Fruit fly (Drosophila melanogaster) whole organism, embryonic: ENCODE measurements around the gene cv-c.

Experiments used
- CG10565 ChIP-seq: fragments of 200-800 bp; sonication (Bioruptor generic); optimal IDR thresholded peaks from 3 replicates; lab custom pipeline; 2016; ENCODE audit warnings: missing biosample characterization, mild to moderate bottlenecking, missing genetic modification characterization
- CG11723 ChIP-seq: fragments of 200-800 bp; sonication (Bioruptor generic); optimal IDR thresholded peaks from 2 replicates; lab custom pipeline; 2017; ENCODE audit warnings: missing biosample characterization, mild to moderate bottlenecking, missing genetic modification characterization
- CG14965 ChIP-seq: fragments of 200-800 bp; sonication (Bioruptor generic); optimal IDR thresholded peaks from 2 replicates; lab custom pipeline; 2016; ENCODE audit warnings: missing biosample characterization, missing genetic modification characterization, borderline replicate concordance
- CG15696 ChIP-seq: fragments of 200-800 bp; sonication (Bioruptor generic); optimal IDR thresholded peaks from 2 replicates; lab custom pipeline; 2019; ENCODE audit warnings: missing biosample characterization, mild to moderate bottlenecking, missing genetic modification characterization, moderate library complexity
- CG16815 ChIP-seq: fragments of 200-800 bp; sonication (Bioruptor generic); optimal IDR thresholded peaks from 3 replicates; lab custom pipeline; 2017; ENCODE audit warnings: missing biosample characterization, mild to moderate bottlenecking, missing genetic modification characterization
- CG17361 ChIP-seq: fragments of 200-800 bp; sonication (Bioruptor generic); IDR thresholded peaks from 3 replicates; pipeline ENCODE4 v1.3.6; 2022; ENCODE audit warnings: missing biosample characterization, missing genetic modification characterization
- CG18262 ChIP-seq: fragments of 200-800 bp; optimal IDR thresholded peaks from 3 replicates; lab custom pipeline; 2019; ENCODE audit warnings: missing biosample characterization, mild to moderate bottlenecking, missing genetic modification characterization, moderate library complexity
- CG2678 ChIP-seq: fragments of 200-800 bp; sonication (Bioruptor generic); optimal IDR thresholded peaks from 3 replicates; lab custom pipeline; 2019; ENCODE audit warnings: missing biosample characterization, mild to moderate bottlenecking, missing genetic modification characterization, moderate library complexity
- CG30020 ChIP-seq: fragments of 200-800 bp; optimal IDR thresholded peaks from 2 replicates; lab custom pipeline; 2019; ENCODE audit warnings: missing biosample characterization, mild to moderate bottlenecking, missing genetic modification characterization, moderate library complexity
- CG3065 ChIP-seq: fragments of 200-800 bp; sonication (Bioruptor generic); optimal IDR thresholded peaks from 2 replicates; lab custom pipeline; 2016; ENCODE audit warnings: missing biosample characterization, missing genetic modification characterization
- CG33557 ChIP-seq: fragments of 200-800 bp; sonication (Bioruptor generic); optimal IDR thresholded peaks from 2 replicates; lab custom pipeline; 2019; ENCODE audit warnings: missing biosample characterization, mild to moderate bottlenecking, missing genetic modification characterization, moderate library complexity
- CG3407 ChIP-seq: fragments of 200-800 bp; sonication (Bioruptor generic); optimal IDR thresholded peaks from 2 replicates; lab custom pipeline; 2018; ENCODE audit warnings: missing biosample characterization, mild to moderate bottlenecking, missing genetic modification characterization
- CG4282 ChIP-seq: fragments of 200-800 bp; sonication (Bioruptor generic); optimal IDR thresholded peaks from 2 replicates; lab custom pipeline; 2016; ENCODE audit warnings: missing biosample characterization, missing genetic modification characterization
- CG4730 ChIP-seq: fragments of 200-800 bp; sonication (Bioruptor generic); IDR thresholded peaks from 2 replicates; pipeline ENCODE4 v1.3.6; 2022; ENCODE audit warnings: missing biosample characterization, missing genetic modification characterization
- CG4854 ChIP-seq: fragments of 200-800 bp; sonication (Bioruptor generic); optimal IDR thresholded peaks from 2 replicates; lab custom pipeline; 2016; ENCODE audit warnings: missing biosample characterization, missing genetic modification characterization, inconsistent platforms
- CG5953 ChIP-seq: fragments of 200-800 bp; sonication (Bioruptor generic); IDR thresholded peaks from 2 replicates; pipeline ENCODE4 v1.3.6; 2022; ENCODE audit warnings: missing biosample characterization, missing genetic modification characterization
- CG7372 ChIP-seq: fragments of 200-800 bp; sonication (Bioruptor generic); IDR thresholded peaks from 2 replicates; pipeline ENCODE4 v1.3.6; 2022; ENCODE audit warnings: missing biosample characterization, missing genetic modification characterization
- CG7928 ChIP-seq: fragments of 200-800 bp; sonication (Bioruptor generic); optimal IDR thresholded peaks from 2 replicates; lab custom pipeline; 2017; ENCODE audit warnings: missing biosample characterization, mild to moderate bottlenecking, missing genetic modification characterization
- CG9437 ChIP-seq: fragments of 200-800 bp; sonication (Bioruptor generic); optimal IDR thresholded peaks from 2 replicates; lab custom pipeline; 2018; ENCODE audit warnings: missing biosample characterization, mild to moderate bottlenecking, missing genetic modification characterization
- CG9797 ChIP-seq: fragments of 200-800 bp; sonication (Bioruptor generic); optimal IDR thresholded peaks from 3 replicates; lab custom pipeline; 2018; ENCODE audit warnings: missing biosample characterization, mild to moderate bottlenecking, missing genetic modification characterization
- CkIIα-i1 ChIP-seq: fragments of 200-800 bp; sonication (Bioruptor generic); IDR thresholded peaks from 2 replicates; pipeline ENCODE4 v1.3.6; 2022; ENCODE audit warnings: missing biosample characterization, missing genetic modification characterization
- CoRest ChIP-seq: fragments of 200-800 bp; sonication (Bioruptor generic); optimal IDR thresholded peaks from 3 replicates; lab custom pipeline; 2018; ENCODE audit warnings: missing biosample characterization, mild to moderate bottlenecking, missing genetic modification characterization, moderate library complexity
- H2.0 ChIP-seq: fragments of 200-800 bp; sonication (Bioruptor generic); IDR thresholded peaks from 2 replicates; pipeline ENCODE4 v1.3.6; 2022; ENCODE audit warnings: missing biosample characterization, missing genetic modification characterization
- Hmr ChIP-seq: fragments of 200-800 bp; sonication (Bioruptor generic); optimal IDR thresholded peaks from 3 replicates; lab custom pipeline; 2017; ENCODE audit warnings: mild to moderate bottlenecking, missing biosample characterization, missing genetic modification reagents, missing genetic modification characterization
- Hr39 ChIP-seq: fragments of >200 bp; optimal IDR thresholded peaks from 2 replicates; lab custom pipeline; 2017
- Hr78 ChIP-seq, 2 experiments: fragments of 200-800 bp in 1 of 2; fragments of >200 bp in 1 of 2; sonication (Bioruptor generic) in 1 of 2; optimal IDR thresholded peaks; 2 replicates each; lab custom pipeline; 2017 to 2019; ENCODE audit warnings: missing biosample characterization in 2 of 2, missing genetic modification characterization in 2 of 2, mild to moderate bottlenecking in 1 of 2, moderate library complexity in 1 of 2
- Hsf ChIP-seq: fragments of 200-800 bp; sonication (Bioruptor generic); optimal IDR thresholded peaks from 3 replicates; lab custom pipeline; 2016; ENCODE audit warnings: missing biosample characterization, missing genetic modification characterization
- Mes4 ChIP-seq: fragments of 200-800 bp; sonication (Bioruptor generic); optimal IDR thresholded peaks from 2 replicates; lab custom pipeline; 2016; ENCODE audit warnings: missing biosample characterization, missing genetic modification characterization
- Rx ChIP-seq: fragments of 200-800 bp; sonication (Bioruptor generic); IDR thresholded peaks from 2 replicates; pipeline ENCODE4 v1.3.6; 2022; ENCODE audit warnings: missing biosample characterization, missing genetic modification characterization
- Side ChIP-seq: fragments of 200-800 bp; sonication (Bioruptor generic); optimal IDR thresholded peaks from 2 replicates; lab custom pipeline; 2016; ENCODE audit warnings: missing biosample characterization, missing genetic modification characterization
- Ssrp ChIP-seq: fragments of 200-800 bp; sonication (Bioruptor generic); optimal IDR thresholded peaks from 2 replicates; lab custom pipeline; 2018; ENCODE audit warnings: missing biosample characterization, mild to moderate bottlenecking, missing genetic modification characterization, moderate library complexity
- ato ChIP-seq: fragments of 200-800 bp; sonication (Bioruptor generic); IDR thresholded peaks from 2 replicates; pipeline ENCODE4 v1.3.6; 2022; ENCODE audit warnings: missing biosample characterization, missing genetic modification characterization; ENCODE audit not compliant: partially characterized antibody
- corto ChIP-seq: fragments of 200-800 bp; sonication (Bioruptor generic); optimal IDR thresholded peaks from 2 replicates; lab custom pipeline; 2016; ENCODE audit warnings: missing biosample characterization, mild to moderate bottlenecking, missing genetic modification characterization, moderate library complexity
- dan ChIP-seq: fragments of 200-800 bp; sonication (Bioruptor generic); IDR thresholded peaks from 2 replicates; pipeline ENCODE4 v1.3.6; 2022; ENCODE audit warnings: missing biosample characterization, missing genetic modification characterization
- dpn ChIP-seq, 2 experiments: fragments of 200-800 bp; sonication (Bioruptor generic); optimal IDR thresholded peaks; 3 replicates each; lab custom pipeline; 2016; ENCODE audit warnings: missing biosample characterization in 2 of 2, missing genetic modification characterization in 2 of 2
- en ChIP-seq: fragments of 200-800 bp; sonication (Bioruptor generic); optimal IDR thresholded peaks from 2 replicates; lab custom pipeline; 2016; ENCODE audit warnings: missing biosample characterization, missing genetic modification characterization
- fd64A ChIP-seq: fragments of 200-800 bp; sonication (Bioruptor generic); optimal IDR thresholded peaks from 3 replicates; lab custom pipeline; 2018; ENCODE audit warnings: missing biosample characterization, mild to moderate bottlenecking, missing genetic modification characterization
- gce ChIP-seq: fragments of 200-800 bp; sonication (Bioruptor generic); IDR thresholded peaks from 3 replicates; pipeline ENCODE4 v1.3.6; 2022; ENCODE audit warnings: missing biosample characterization, missing genetic modification characterization
- ham ChIP-seq: fragments of 200-800 bp; sonication (Bioruptor generic); IDR thresholded peaks from 2 replicates; pipeline ENCODE4 v1.3.6; 2022; ENCODE audit warnings: missing biosample characterization, missing genetic modification characterization
- nau ChIP-seq: fragments of 200-800 bp; sonication (Bioruptor generic); optimal IDR thresholded peaks from 3 replicates; lab custom pipeline; 2017; ENCODE audit warnings: missing biosample characterization, mild to moderate bottlenecking, missing genetic modification characterization, missing genetic modification reagents
- phol ChIP-seq: fragments of 200-800 bp; sonication (Bioruptor generic); optimal IDR thresholded peaks from 3 replicates; lab custom pipeline; 2018; ENCODE audit warnings: missing biosample characterization, mild to moderate bottlenecking, missing genetic modification characterization, moderate library complexity
- pnt ChIP-seq: fragments of 200-800 bp; sonication (Bioruptor generic); optimal IDR thresholded peaks from 3 replicates; lab custom pipeline; 2016; ENCODE audit warnings: missing biosample characterization, missing genetic modification characterization
- rib ChIP-seq: fragments of 200-800 bp; sonication (Bioruptor generic); IDR thresholded peaks from 2 replicates; pipeline ENCODE4 v1.3.6; 2022; ENCODE audit warnings: missing biosample characterization, missing genetic modification characterization
- stc ChIP-seq: fragments of 200-800 bp; sonication (Bioruptor generic); IDR thresholded peaks from 2 replicates; pipeline ENCODE4 v1.3.6; 2022; ENCODE audit warnings: missing biosample characterization, missing genetic modification characterization
- ttk ChIP-seq: fragments of 200-800 bp; sonication (Bioruptor generic); IDR thresholded peaks from 2 replicates; pipeline ENCODE4 v2.1.2; 2022; ENCODE audit warnings: missing biosample characterization, missing genetic modification characterization
- unc-4 ChIP-seq: fragments of 200-800 bp; sonication (Bioruptor generic); IDR thresholded peaks from 2 replicates; pipeline ENCODE4 v1.3.6; 2022; ENCODE audit warnings: missing biosample characterization, missing genetic modification characterization; ENCODE audit not compliant: partially characterized antibody
- vvl ChIP-seq: fragments of 200-800 bp; sonication (Bioruptor generic); IDR thresholded peaks from 2 replicates; pipeline ENCODE4 v1.3.6; 2022; ENCODE audit warnings: missing biosample characterization, missing genetic modification characterization
- wek ChIP-seq: fragments of 200-800 bp; sonication (Bioruptor generic); optimal IDR thresholded peaks from 3 replicates; lab custom pipeline; 2018; ENCODE audit warnings: missing biosample characterization, mild to moderate bottlenecking, missing genetic modification characterization, moderate library complexity
- wor ChIP-seq: fragments of 200-800 bp; sonication (Bioruptor generic); IDR thresholded peaks from 2 replicates; pipeline ENCODE4 v1.3.6; 2022; ENCODE audit warnings: missing biosample characterization, missing genetic modification characterization
- zen ChIP-seq: fragments of 200-800 bp; sonication (Bioruptor generic); optimal IDR thresholded peaks from 3 replicates; lab custom pipeline; 2018; ENCODE audit warnings: missing biosample characterization, mild to moderate bottlenecking, missing genetic modification characterization, moderate library complexity
- zf30C ChIP-seq: fragments of 200-800 bp; sonication (Bioruptor generic); optimal IDR thresholded peaks from 3 replicates; lab custom pipeline; 2018; ENCODE audit warnings: missing biosample characterization, mild to moderate bottlenecking, missing genetic modification characterization

cv-c gene

dm6 chr3R:14473574-14473973 is 7.9 kb downstream of the cv-c start (continued):
- no peak for TF ChIP-seq CG30020 (tag; lab: Kevin White, UChicago)
- no peak for TF ChIP-seq CG3065 (GFP tag; lab: Kevin White, UChicago)
- TF ChIP-seq CG18262: peak; percentile 34
- no peak for TF ChIP-seq unc-4 (GFP tag; lab: Robert Waterston, UW)
- TF ChIP-seq stc (GFP tag; lab: Robert Waterston, UW): 0 out of 2 replicates have a peak, but pooled peaks have one; percentile 42
- no peak for TF ChIP-seq CG7928 (GFP tag; lab: Kevin White, UChicago)
- TF ChIP-seq fd64A (GFP tag; lab: Kevin White, UChicago): no peak
- no peak for TF ChIP-seq wor (GFP tag; lab: Robert Waterston, UW)
- TF ChIP-seq Side: peak; percentile 12
- peak; percentile 64 for TF ChIP-seq CG2678 (tag; lab: Kevin White, UChicago)
- TF ChIP-seq CG5953 (GFP tag; lab: Robert Waterston, UW): 0 out of 2 replicates have a peak, but pooled peaks have one; percentile 25
- no peak for TF ChIP-seq ham (GFP tag; lab: Robert Waterston, UW)
- peak; percentile 47; the same call in 1 of the 3 replicates for TF ChIP-seq CG17361 (GFP tag; lab: Robert Waterston, UW)
- TF ChIP-seq dpn (GFP tag; optimal IDR thresholded peaks at IDR 0.05; lab: Kevin White, UChicago): peak; percentile 58 to 72
- TF ChIP-seq zen (tag; lab: Kevin White, UChicago): peak; percentile 26
- TF ChIP-seq Hsf (GFP tag; lab: Kevin White, UChicago): peak; percentile 32
- TF ChIP-seq CG10565 (GFP tag; lab: Kevin White, UChicago): no peak
- TF ChIP-seq Hmr (GFP tag; lab: Kevin White, UChicago): peak; percentile 62
- TF ChIP-seq zf30C (GFP tag; lab: Kevin White, UChicago): peak; percentile 21
- TF ChIP-seq CG15696 (tag; lab: Kevin White, UChicago): no peak
- peak; percentile 5 for TF ChIP-seq Ssrp (tag; lab: Kevin White, UChicago)
- TF ChIP-seq H2.0: peak; percentile 46
- TF ChIP-seq gce (GFP tag; lab: Robert Waterston, UW): no peak
- peak; percentile 0 for TF ChIP-seq wek (GFP tag; lab: Kevin White, UChicago)
- peak; percentile 50 for TF ChIP-seq CoRest (tag; lab: Kevin White, UChicago)
- 0 out of 2 replicates have a peak, but pooled peaks have one; percentile 22 for TF ChIP-seq rib (GFP tag; lab: Robert Waterston, UW)
- no peak for TF ChIP-seq CG9797 (GFP tag; lab: Kevin White, UChicago)
- TF ChIP-seq CG4854 (GFP tag; lab: Kevin White, UChicago): peak; percentile 1
- no peak for TF ChIP-seq Rx (GFP tag; lab: Robert Waterston, UW)
- peak; percentile 6 for TF ChIP-seq CG16815 (GFP tag; lab: Kevin White, UChicago)
- TF ChIP-seq ato: no peak
- no peak for TF ChIP-seq CG33557 (GFP tag; lab: Kevin White, UChicago)
- no peak for TF ChIP-seq CG4730 (GFP tag; lab: Robert Waterston, UW)
- no peak for TF ChIP-seq nau (GFP tag; lab: Kevin White, UChicago)
- TF ChIP-seq pnt: peak; percentile 52
- no peak for TF ChIP-seq CG4282 (GFP tag; lab: Kevin White, UChicago)
- peak; percentile 44 for TF ChIP-seq en
- no peak for TF ChIP-seq CG3407 (GFP tag; lab: Kevin White, UChicago)
- TF ChIP-seq vvl (GFP tag; lab: Robert Waterston, UW): peak; percentile 75
- TF ChIP-seq CkIIα-i1: no peak
- TF ChIP-seq Hr39 (lab: Kevin White, UChicago): no peak
- TF ChIP-seq Hr78 (GFP tag; optimal IDR thresholded peaks at IDR 0.05; lab: Kevin White, UChicago): no peak
- TF ChIP-seq phol (tag; lab: Kevin White, UChicago): peak; percentile 53
- peak; percentile 64 for TF ChIP-seq CG7372 (GFP tag; lab: Robert Waterston, UW)
- TF ChIP-seq CG14965 (GFP tag; lab: Kevin White, UChicago): no peak
- TF ChIP-seq corto (GFP tag; lab: Kevin White, UChicago): no peak
- no peak for TF ChIP-seq Mes4 (GFP tag; lab: Kevin White, UChicago)
- TF ChIP-seq CG11723 (GFP tag; lab: Kevin White, UChicago): no peak
- TF ChIP-seq CG9437 (GFP tag; lab: Kevin White, UChicago): peak; percentile 31
- TF ChIP-seq dan: no peak
- TF ChIP-seq ttk (GFP tag; lab: Robert Waterston, UW): no peak
